Fruit fly (Drosophila melanogaster): ENCODE results near the gene CG42870.
A peak's percentile ranks its signal among the peaks of the same experiment; 100 is the strongest.

The CG42870 gene

dm6 chr3R:21781448-21781847 lies 44.3 kb upstream of the CG42870 start (continued):
- TF ChIP-seq CG15073 (GFP tag; optimal IDR thresholded peaks at IDR 0.05) (no peak), dm (GFP tag; optimal IDR thresholded peaks at IDR 0.05) (peak; percentile 47), CG18476 (GFP tag; optimal IDR thresholded peaks at IDR 0.05) (peak; percentile 51), sna (GFP tag; IDR thresholded peaks at IDR 0.05; ENCODE audit: partially characterized antibody) (no peak), BEAF-32 (GFP tag; optimal IDR thresholded peaks at IDR 0.05) (no peak), CG17359 (tag; optimal IDR thresholded peaks at IDR 0.05) (peak; percentile 62), Ssrp (tag; optimal IDR thresholded peaks at IDR 0.05) (peak; percentile 59), Opbp (GFP tag; IDR thresholded peaks at IDR 0.05; ENCODE audit: partially characterized antibody) (no peak), Hsf (GFP tag; optimal IDR thresholded peaks at IDR 0.05) (peak; percentile 72), CG3065 (GFP tag; optimal IDR thresholded peaks at IDR 0.05) (no peak), stwl (tag; optimal IDR thresholded peaks at IDR 0.05) (no peak), Fer2 (tag; optimal IDR thresholded peaks at IDR 0.05) (peak; percentile 18), CrebB (tag; optimal IDR thresholded peaks at IDR 0.05) (no peak), grau (tag; optimal IDR thresholded peaks at IDR 0.05) (peak; percentile 76), fd96Cb (tag; optimal IDR thresholded peaks at IDR 0.05) (peak; percentile 59), crp (GFP tag; optimal IDR thresholded peaks at IDR 0.05) (no peak), CG14014 (GFP tag; IDR thresholded peaks at IDR 0.05) (peak; percentile 79), nerfin-2 (GFP tag; IDR thresholded peaks at IDR 0.05; ENCODE audit: partially characterized antibody) (no peak), CTCF (GFP tag; optimal IDR thresholded peaks at IDR 0.05) (no peak), Dref (GFP tag; IDR thresholded peaks at IDR 0.05) (no peak), tap (tag; optimal IDR thresholded peaks at IDR 0.05) (peak; percentile 47), btn (GFP tag; optimal IDR thresholded peaks at IDR 0.05) (no peak), CG8478 (optimal IDR thresholded peaks at IDR 0.05) (no peak), Bteb2 (GFP tag; optimal IDR thresholded peaks at IDR 0.05) (peak; percentile 62), CG1603 (tag; optimal IDR thresholded peaks at IDR 0.05) (peak; percentile 22), B-H2 (GFP tag; optimal IDR thresholded peaks at IDR 0.05) (no peak), danr (GFP tag; IDR thresholded peaks at IDR 0.05) (no peak), CG11696 (GFP tag; IDR thresholded peaks at IDR 0.05) (0 out of 2 replicates have a peak, but pooled peaks have one; percentile 26), Dad (GFP tag; optimal IDR thresholded peaks at IDR 0.05) (peak; percentile 49), Hr3 (GFP tag; optimal IDR thresholded peaks at IDR 0.05) (peak; percentile 55), Atf6 (GFP tag; IDR thresholded peaks at IDR 0.05) (peak; percentile 82), ERR (GFP tag; optimal IDR thresholded peaks at IDR 0.05) (peak; percentile 1), croc (GFP tag; conservative IDR thresholded peaks at IDR 0.05) (peak; percentile 33; the same call in 1 of the 3 replicates), CG31224 (GFP tag; IDR thresholded peaks at IDR 0.05) (no peak), CG3838 (GFP tag; optimal IDR thresholded peaks at IDR 0.05) (no peak), Mrtf (GFP tag; IDR thresholded peaks at IDR 0.05) (peak; percentile 63; the same call in 1 of the 3 replicates), nom (GFP tag; optimal IDR thresholded peaks at IDR 0.05) (peak; percentile 82), onecut (GFP tag; IDR thresholded peaks at IDR 0.05) (peak; percentile 31; the same call in 1 of the 2 replicates), CG16779 (GFP tag; IDR thresholded peaks at IDR 0.05) (no peak), eve (GFP tag; optimal IDR thresholded peaks at IDR 0.05) (no peak), kay (GFP tag; optimal IDR thresholded peaks at IDR 0.05) (peak; percentile 42), CG4328 (GFP tag; optimal IDR thresholded peaks at IDR 0.05) (peak; percentile 10), pros (GFP tag; optimal IDR thresholded peaks at IDR 0.05) (no peak), gt (GFP tag; IDR thresholded peaks at IDR 0.05) (no peak), CG8089 (GFP tag; optimal IDR thresholded peaks at IDR 0.05) (peak; percentile 48), row (GFP tag; IDR thresholded peaks at IDR 0.05) (peak; percentile 83), CG3163 (GFP tag; optimal IDR thresholded peaks at IDR 0.05) (peak; percentile 16), HLH4C (GFP tag; IDR thresholded peaks at IDR 0.05; ENCODE audit: partially characterized antibody) (no peak), Doc2 (GFP tag; IDR thresholded peaks at IDR 0.05) (no peak), seq (GFP tag; IDR thresholded peaks at IDR 0.05) (peak; percentile 74), fru (optimal IDR thresholded peaks at IDR 0.05) (no peak), Jarid2 (GFP tag; optimal IDR thresholded peaks at IDR 0.05) (no peak), CHES-1-like (GFP tag; optimal IDR thresholded peaks at IDR 0.05) (no peak)
